Fruit fly (Drosophila melanogaster): ENCODE measurements around the gene CG6041.

CG6041 gene

DNA sequence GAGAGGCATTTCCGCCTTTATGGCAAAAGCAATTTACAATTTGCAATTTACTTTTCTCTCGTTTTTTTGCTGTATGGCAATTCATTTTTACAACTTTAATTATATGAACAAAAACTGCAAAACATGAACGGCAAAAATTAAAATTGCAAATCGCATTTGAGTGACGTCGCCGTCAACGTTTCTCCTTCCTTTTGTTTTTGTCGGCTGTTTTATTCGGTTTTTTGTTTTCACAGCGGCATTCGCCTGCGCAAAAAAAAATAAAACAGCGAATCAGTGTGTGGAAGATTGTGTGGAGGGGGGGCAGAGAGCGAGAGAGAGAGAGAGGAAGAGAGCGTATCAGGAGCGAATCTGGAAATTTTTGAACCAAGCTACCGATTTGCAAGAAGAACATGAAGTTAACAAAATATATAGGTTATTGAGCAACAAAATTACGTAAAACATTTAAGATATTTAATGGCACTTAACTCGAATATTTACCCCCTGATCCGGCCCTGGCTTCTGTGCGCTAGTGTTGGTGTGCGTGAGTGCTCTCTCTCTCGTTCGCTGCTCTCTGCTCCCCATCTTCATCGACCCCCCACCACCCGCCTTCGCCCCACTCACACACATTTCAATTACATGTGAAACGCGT, 29.3 kb upstream of the CG6041 start:
- peak; percentile 93 for TF ChIP-seq Rel (GFP tag; optimal IDR thresholded peaks at IDR 0.05)
- peak; percentile 95 for TF ChIP-seq Rel (tag; optimal IDR thresholded peaks at IDR 0.05)
- peak; percentile 100 for TF ChIP-seq rgr (GFP tag; optimal IDR thresholded peaks at IDR 0.05)
- TF ChIP-seq GATAd (GFP tag; optimal IDR thresholded peaks at IDR 0.05): peak; percentile 98
- peak; percentile 95 for TF ChIP-seq dsf (GFP tag; optimal IDR thresholded peaks at IDR 0.05; ENCODE audit: borderline replicate concordance)
- TF ChIP-seq Jra (GFP tag; optimal IDR thresholded peaks at IDR 0.05): peak; percentile 98
- TF ChIP-seq pan (optimal IDR thresholded peaks at IDR 0.05): no peak
- TF ChIP-seq Hr83 (GFP tag; optimal IDR thresholded peaks at IDR 0.05; ENCODE audit: poor library complexity, severe bottlenecking): peak; percentile 95
- peak; percentile 98 for TF ChIP-seq sv (GFP tag; optimal IDR thresholded peaks at IDR 0.05)
- peak; percentile 95 for TF ChIP-seq brk (GFP tag; optimal IDR thresholded peaks at IDR 0.05)
- peak; percentile 98 for TF ChIP-seq sage (GFP tag; optimal IDR thresholded peaks at IDR 0.05)
- no peak for TF ChIP-seq dl (GFP tag; optimal IDR thresholded peaks at IDR 0.05; ENCODE audit: insufficient read depth in 1 of 2, partially characterized antibody in 2 of 2)
- TF ChIP-seq Mio (GFP tag; optimal IDR thresholded peaks at IDR 0.05): peak; percentile 92
- peak; percentile 97 for TF ChIP-seq CG32264 (GFP tag; optimal IDR thresholded peaks at IDR 0.05)
- peak; percentile 99 for TF ChIP-seq OdsH (GFP tag; optimal IDR thresholded peaks at IDR 0.05)
- peak; percentile 100 for TF ChIP-seq h (GFP tag; optimal IDR thresholded peaks at IDR 0.05)
- TF ChIP-seq ey (GFP tag; optimal IDR thresholded peaks at IDR 0.05): peak; percentile 100
- TF ChIP-seq br (GFP tag; optimal IDR thresholded peaks at IDR 0.05): peak; percentile 99
- TF ChIP-seq jim (GFP tag; optimal IDR thresholded peaks at IDR 0.05): peak; percentile 87
- TF ChIP-seq Abd-B (GFP tag; optimal IDR thresholded peaks at IDR 0.05): no peak
- TF ChIP-seq CrebA (GFP tag; optimal IDR thresholded peaks at IDR 0.05; ENCODE audit: borderline replicate concordance): no peak
- peak; percentile 100 for TF ChIP-seq fru (GFP tag; optimal IDR thresholded peaks at IDR 0.05)
- TF ChIP-seq psq (GFP tag; optimal IDR thresholded peaks at IDR 0.05): peak; percentile 100
- peak; percentile 87 for TF ChIP-seq Dfd (GFP tag; optimal IDR thresholded peaks at IDR 0.05)
- TF ChIP-seq usp (GFP tag; optimal IDR thresholded peaks at IDR 0.05): no peak
- TF ChIP-seq Vsx2 (GFP tag; optimal IDR thresholded peaks at IDR 0.05; ENCODE audit: partially characterized antibody): peak; percentile 70
- peak; percentile 98 for TF ChIP-seq tai (GFP tag; optimal IDR thresholded peaks at IDR 0.05)
- peak; percentile 92 to 100 for TF ChIP-seq foxo (GFP tag; optimal IDR thresholded peaks at IDR 0.05)
- peak; percentile 100 for TF ChIP-seq HLH106 (tag; optimal IDR thresholded peaks at IDR 0.05)
- peak; percentile 23 for TF ChIP-seq N (GFP tag; optimal IDR thresholded peaks at IDR 0.05)
- TF ChIP-seq woc (GFP tag; optimal IDR thresholded peaks at IDR 0.05): peak; percentile 99
- peak; percentile 99 for TF ChIP-seq Sp1 (GFP tag; optimal IDR thresholded peaks at IDR 0.05)
- peak; percentile 99 for TF ChIP-seq dmrt93B (GFP tag; optimal IDR thresholded peaks at IDR 0.05)
- TF ChIP-seq lola (GFP tag; optimal IDR thresholded peaks at IDR 0.05): no peak
- TF ChIP-seq Myc (optimal IDR thresholded peaks at IDR 0.05): no peak
- peak; percentile 99 for TF ChIP-seq CG9705 (GFP tag; optimal IDR thresholded peaks at IDR 0.05)
- peak; percentile 54 for TF ChIP-seq Dif (GFP tag; optimal IDR thresholded peaks at IDR 0.05; ENCODE audit: partially characterized antibody)
- TF ChIP-seq Hr78 (GFP tag; optimal IDR thresholded peaks at IDR 0.05): no peak
- TF ChIP-seq Hnf4 (GFP tag; optimal IDR thresholded peaks at IDR 0.05): peak; percentile 99

DNA sequence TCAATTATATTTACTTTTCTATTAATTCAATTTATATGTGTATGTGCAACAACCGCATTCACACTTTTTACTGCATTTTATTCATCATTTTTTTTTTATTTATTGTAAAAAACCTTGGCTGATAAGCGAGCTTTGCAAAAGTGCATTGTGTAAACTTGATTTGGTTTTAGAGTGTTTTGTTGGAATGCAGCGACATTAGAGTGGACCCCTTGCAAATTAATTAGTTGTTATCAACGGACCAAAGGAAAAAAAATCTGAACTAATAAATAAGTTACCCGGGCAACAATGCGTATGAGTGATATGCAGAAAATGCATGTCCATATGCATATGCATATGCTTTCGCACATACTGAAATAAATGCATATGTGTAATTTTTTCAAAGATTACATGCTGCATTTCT, 27.0 kb upstream of the CG6041 start:
- TF ChIP-seq Jra (GFP tag; optimal IDR thresholded peaks at IDR 0.05) (no peak), br (GFP tag; optimal IDR thresholded peaks at IDR 0.05) (no peak), pan (optimal IDR thresholded peaks at IDR 0.05) (no peak), Dfd (GFP tag; optimal IDR thresholded peaks at IDR 0.05) (no peak), Dif (GFP tag; optimal IDR thresholded peaks at IDR 0.05; ENCODE audit: partially characterized antibody) (no peak), foxo (GFP tag; optimal IDR thresholded peaks at IDR 0.05) (no peak), fru (GFP tag; optimal IDR thresholded peaks at IDR 0.05) (no peak), Vsx2 (GFP tag; optimal IDR thresholded peaks at IDR 0.05; ENCODE audit: partially characterized antibody) (no peak), GATAd (GFP tag; optimal IDR thresholded peaks at IDR 0.05) (no peak), Hr78 (GFP tag; optimal IDR thresholded peaks at IDR 0.05) (no peak), OdsH (GFP tag; optimal IDR thresholded peaks at IDR 0.05) (no peak), usp (GFP tag; optimal IDR thresholded peaks at IDR 0.05) (no peak), CrebA (GFP tag; optimal IDR thresholded peaks at IDR 0.05; ENCODE audit: borderline replicate concordance) (no peak), sv (GFP tag; optimal IDR thresholded peaks at IDR 0.05) (no peak), Rel (GFP tag; optimal IDR thresholded peaks at IDR 0.05) (no peak), Rel (tag; optimal IDR thresholded peaks at IDR 0.05) (no peak), Myc (optimal IDR thresholded peaks at IDR 0.05) (no peak), Mio (GFP tag; optimal IDR thresholded peaks at IDR 0.05) (no peak), dl (GFP tag; optimal IDR thresholded peaks at IDR 0.05; ENCODE audit: insufficient read depth in 1 of 2, partially characterized antibody in 2 of 2) (no peak)

Measured in whole organism, wandering third instar larva.